Worm (Caenorhabditis elegans): ENCODE measurements around the gene spig-3.
"Not testable (repeated sequence)": the region's sequence is repeated elsewhere in the genome, so short reads cannot be mapped to it uniquely, and the experiment has no call there.

spig-3 gene

ce11 chrV:14317204-14317603, 17.7 kb upstream of the spig-3 start:
- no peak for TF ChIP-seq flt-1 (GFP tag; IDR thresholded peaks at IDR 0.05)
- TF ChIP-seq scrt-1 (GFP tag; IDR thresholded peaks at IDR 0.05): no peak
- TF ChIP-seq tra-4 (tag; optimal IDR thresholded peaks at IDR 0.05): no peak
- no peak for TF ChIP-seq ceh-13 (GFP tag; optimal IDR thresholded peaks at IDR 0.05)
- TF ChIP-seq hmbx-1 (tag; optimal IDR thresholded peaks at IDR 0.05): no peak
- TF ChIP-seq aly-1 (tag; optimal IDR thresholded peaks at IDR 0.05): no peak
- TF ChIP-seq pes-1 (GFP tag; IDR thresholded peaks at IDR 0.05): no peak
- TF ChIP-seq ama-1 (optimal IDR thresholded peaks at IDR 0.05): no peak
- no peak for TF ChIP-seq hnd-1 (tag; optimal IDR thresholded peaks at IDR 0.05)
- no peak for TF ChIP-seq F13C5.2 (tag; optimal IDR thresholded peaks at IDR 0.05)
- TF ChIP-seq tbx-37 (GFP tag; conservative IDR thresholded peaks at IDR 0.05): no peak
- no peak for TF ChIP-seq B0310.2 (tag; optimal IDR thresholded peaks at IDR 0.05)
- TF ChIP-seq tbx-11 (GFP tag; IDR thresholded peaks at IDR 0.05): no peak
- TF ChIP-seq ceh-36 (tag; optimal IDR thresholded peaks at IDR 0.05): no peak
- no peak for TF ChIP-seq sea-1 (GFP tag; conservative IDR thresholded peaks at IDR 0.05)

DNA sequence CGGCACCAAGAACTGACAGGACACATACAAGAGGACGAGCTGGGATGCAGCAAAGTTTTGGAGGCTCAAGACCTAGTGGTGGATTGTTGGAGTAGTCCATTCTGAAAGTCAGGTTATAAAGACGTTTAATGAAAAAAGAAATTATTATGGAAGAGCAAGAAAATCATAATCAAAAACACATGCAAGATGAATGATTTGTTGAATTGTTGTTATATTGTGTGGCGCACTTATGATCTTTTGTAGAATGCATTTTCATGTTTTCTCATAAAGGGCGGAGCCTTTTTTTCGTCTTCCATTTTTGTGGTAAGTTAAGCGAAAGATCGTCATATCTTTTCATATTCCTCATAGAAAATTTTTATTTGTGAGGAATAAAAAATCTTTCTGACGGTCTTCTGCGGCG, 17.1 kb upstream of the spig-3 start, which contains the start of gene F47B8.2:
TSS of gene F47B8.2 (minus strand) at position 101 of the 400 bp plus-strand sequence.
- TF ChIP-seq pes-1 (GFP tag; IDR thresholded peaks at IDR 0.05) (no peak), ama-1 (optimal IDR thresholded peaks at IDR 0.05) (no peak), hmg-4 (GFP tag; optimal IDR thresholded peaks at IDR 0.05) (no peak), F13C5.2 (tag; optimal IDR thresholded peaks at IDR 0.05) (no peak), tra-4 (tag; optimal IDR thresholded peaks at IDR 0.05) (no peak), tbx-37 (GFP tag; conservative IDR thresholded peaks at IDR 0.05) (no peak)

- TF ChIP-seq tbx-37 (GFP tag; conservative IDR thresholded peaks at IDR 0.05) (no peak), scrt-1 (GFP tag; IDR thresholded peaks at IDR 0.05) (no peak), hmbx-1 (tag; optimal IDR thresholded peaks at IDR 0.05) (no peak), F13C5.2 (tag; optimal IDR thresholded peaks at IDR 0.05) (no peak), flt-1 (GFP tag; IDR thresholded peaks at IDR 0.05) (no peak)
These were observed 14.8 kb upstream of the spig-3 start, which contains the start of gene F47B8.1 for ce11 chrV:14314236-14314635. Gene F47B8.1, minus strand, starts transcription at chrV:14314336.

DNA sequence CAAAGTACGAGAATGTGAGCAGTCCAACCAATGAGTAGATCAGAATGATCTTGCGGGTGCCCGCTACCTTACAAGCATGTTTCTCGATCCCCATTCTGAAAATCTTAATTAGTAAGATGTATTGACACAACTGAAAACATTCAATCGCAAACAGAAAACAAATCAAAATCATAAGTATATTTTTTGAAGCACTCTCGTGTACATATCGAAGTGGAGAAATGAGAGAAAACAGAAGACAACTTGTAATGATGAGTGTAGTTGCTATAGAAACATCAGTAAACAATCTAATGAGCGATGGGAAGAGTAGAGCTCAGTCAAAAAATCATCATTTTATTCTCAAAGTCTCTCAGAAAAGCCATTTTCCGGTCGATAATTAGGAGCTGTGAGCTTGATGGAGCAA, 13.2 kb upstream of the spig-3 start, which contains the start of gene F14D7.8:
TSS of gene F14D7.8 (minus strand) at position 101 of the 400 bp plus-strand sequence.
- TF ChIP-seq tbx-37 (GFP tag; conservative IDR thresholded peaks at IDR 0.05): no peak
- TF ChIP-seq pes-1 (GFP tag; IDR thresholded peaks at IDR 0.05): no peak
- TF ChIP-seq ceh-13 (GFP tag; optimal IDR thresholded peaks at IDR 0.05): no peak
- TF ChIP-seq B0310.2 (tag; optimal IDR thresholded peaks at IDR 0.05): no peak
- TF ChIP-seq hmbx-1 (tag; optimal IDR thresholded peaks at IDR 0.05): no peak
- TF ChIP-seq aly-1 (tag; optimal IDR thresholded peaks at IDR 0.05): no peak
- no peak for TF ChIP-seq F13C5.2 (tag; optimal IDR thresholded peaks at IDR 0.05)
- TF ChIP-seq hmg-4 (GFP tag; optimal IDR thresholded peaks at IDR 0.05): no peak
- TF ChIP-seq flt-1 (GFP tag; IDR thresholded peaks at IDR 0.05): no peak
- TF ChIP-seq sea-1 (GFP tag; conservative IDR thresholded peaks at IDR 0.05): no peak
- TF ChIP-seq hnd-1 (tag; optimal IDR thresholded peaks at IDR 0.05): no peak
- no peak for TF ChIP-seq tbx-11 (GFP tag; IDR thresholded peaks at IDR 0.05)
- no peak for TF ChIP-seq ama-1 (optimal IDR thresholded peaks at IDR 0.05)
- TF ChIP-seq ceh-36 (tag; optimal IDR thresholded peaks at IDR 0.05): no peak

ce11 chrV:14311115-14311514, 11.6 kb upstream of the spig-3 start, which contains the start of gene ddn-3:
Gene ddn-3, minus strand, starts transcription at chrV:14311215.
- no peak for TF ChIP-seq ets-7 (tag; optimal IDR thresholded peaks at IDR 0.05)
- no peak for TF ChIP-seq hmbx-1 (tag; optimal IDR thresholded peaks at IDR 0.05)
- TF ChIP-seq hmg-4 (GFP tag; optimal IDR thresholded peaks at IDR 0.05): no peak
- no peak for TF ChIP-seq sea-1 (GFP tag; conservative IDR thresholded peaks at IDR 0.05)
- TF ChIP-seq pes-1 (GFP tag; IDR thresholded peaks at IDR 0.05): no peak
- no peak for TF ChIP-seq F13C5.2 (tag; optimal IDR thresholded peaks at IDR 0.05)
- TF ChIP-seq flt-1 (GFP tag; IDR thresholded peaks at IDR 0.05): no peak
- no peak for TF ChIP-seq B0310.2 (tag; optimal IDR thresholded peaks at IDR 0.05)
- no peak for TF ChIP-seq tbx-11 (GFP tag; IDR thresholded peaks at IDR 0.05)
- no peak for TF ChIP-seq hnd-1 (tag; optimal IDR thresholded peaks at IDR 0.05)
- TF ChIP-seq aly-1 (tag; optimal IDR thresholded peaks at IDR 0.05): no peak

- not testable (repeated sequence) for TF ChIP-seq pes-1 (GFP tag; IDR thresholded peaks at IDR 0.05); hnd-1 (tag; optimal IDR thresholded peaks at IDR 0.05); scrt-1 (GFP tag; IDR thresholded peaks at IDR 0.05)
These were observed 10.2 kb upstream of the spig-3 start, which contains the start of gene F14D7.14 for ce11 chrV:14309632-14310031. Gene F14D7.14, plus strand, starts transcription at chrV:14309932.

- TF ChIP-seq pes-1 (GFP tag; IDR thresholded peaks at IDR 0.05); hmg-4 (GFP tag; optimal IDR thresholded peaks at IDR 0.05); scrt-1 (GFP tag; IDR thresholded peaks at IDR 0.05): not testable (repeated sequence)
These were observed 8.7 kb upstream of the spig-3 start, which contains the start of gene spig-5 for ce11 chrV:14308164-14308563. Gene spig-5, plus strand, starts transcription at chrV:14308464.

ce11 chrV:14306771-14307170, 7.3 kb upstream of the spig-3 start, which contains the start of gene spig-4:
Gene spig-4, minus strand, starts transcription at chrV:14306871.
- not testable (repeated sequence) for TF ChIP-seq ceh-13 (GFP tag; optimal IDR thresholded peaks at IDR 0.05); tbx-11 (GFP tag; IDR thresholded peaks at IDR 0.05); ama-1 (optimal IDR thresholded peaks at IDR 0.05)

DNA sequence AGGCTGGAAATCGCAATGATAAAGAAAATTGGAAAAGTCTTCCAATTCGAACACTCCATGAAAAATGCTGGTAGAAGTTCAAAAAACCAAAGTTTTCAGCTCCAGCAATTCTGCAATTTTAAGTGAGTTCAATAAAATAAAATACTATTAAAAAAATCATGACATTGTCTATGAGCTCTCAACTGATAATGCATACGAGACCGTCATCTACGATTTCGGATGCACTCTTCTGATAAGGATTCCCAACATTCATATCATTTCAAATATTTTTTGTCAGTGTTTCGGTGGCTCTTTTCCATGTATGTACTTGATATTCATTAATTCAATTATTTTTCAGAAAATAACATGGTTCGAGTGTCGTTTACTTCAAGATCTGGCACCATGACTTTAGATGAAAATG, 1.6 kb upstream of the spig-3 start, which contains the start of gene F14D7.6:
TSS of gene F14D7.6 (plus strand) at position 338 of the 400 bp plus-strand sequence.
- TF ChIP-seq flt-1 (GFP tag; IDR thresholded peaks at IDR 0.05): no peak
- TF ChIP-seq sea-1 (GFP tag; conservative IDR thresholded peaks at IDR 0.05): no peak
- no peak for TF ChIP-seq ets-7 (tag; optimal IDR thresholded peaks at IDR 0.05)
- TF ChIP-seq hnd-1 (tag; optimal IDR thresholded peaks at IDR 0.05): no peak

All from whole organism, early embryonic.